Comparison of ENCODE assay signal across 4 worm cellular contexts in genomic region chrIV:16946746-16947145, ce11.
TF ChIP-seq lines count a peak whose summit lies in the region.

Y116A8C.9 (minus strand) TSS chrIV:16946800.
arf-6 (plus strand) TSS chrIV:16947120.

TF ChIP-seq in whole organism, L2 larva, 48 proteins besides CTCF, POLR2A, EP300 and RAD21 (continued from another document):
- peak; percentile 42 for TF ChIP-seq nhr-129 (tag; optimal IDR thresholded peaks at IDR 0.05; lab: Kevin White, UChicago)
- TF ChIP-seq dmd-4 (tag; optimal IDR thresholded peaks at IDR 0.05; lab: Kevin White, UChicago) = no peak
- TF ChIP-seq sma-3 (GFP tag; optimal IDR thresholded peaks at IDR 0.05; lab: Kevin White, UChicago) = peak; percentile 58
- TF ChIP-seq elt-1 (tag; optimal IDR thresholded peaks at IDR 0.05; lab: Kevin White, UChicago) = no peak
- no peak for TF ChIP-seq R02D3.7 (tag; optimal IDR thresholded peaks at IDR 0.05; lab: Kevin White, UChicago)
- no peak for TF ChIP-seq ceh-16 (tag; optimal IDR thresholded peaks at IDR 0.05; lab: Kevin White, UChicago)
- TF ChIP-seq nhr-11 (tag; optimal IDR thresholded peaks at IDR 0.05; lab: Kevin White, UChicago) = no peak
- peak; percentile 79 for TF ChIP-seq F13H6.1 (tag; optimal IDR thresholded peaks at IDR 0.05; lab: Kevin White, UChicago)
- TF ChIP-seq aly-2 (tag; optimal IDR thresholded peaks at IDR 0.05; lab: Kevin White, UChicago) = no peak
- TF ChIP-seq mbf-1 (tag; optimal IDR thresholded peaks at IDR 0.05; lab: Kevin White, UChicago) = no peak
- TF ChIP-seq mab-5 (tag; optimal IDR thresholded peaks at IDR 0.05; lab: Kevin White, UChicago) = peak; percentile 22
- no peak for TF ChIP-seq ZK546.5 (tag; optimal IDR thresholded peaks at IDR 0.05; lab: Kevin White, UChicago)
- TF ChIP-seq unc-55 (GFP tag; optimal IDR thresholded peaks at IDR 0.05; lab: Kevin White, UChicago) = peak; percentile 67
- no peak for TF ChIP-seq nhr-23 (tag; optimal IDR thresholded peaks at IDR 0.05; lab: Kevin White, UChicago)
- TF ChIP-seq lin-39 (tag; optimal IDR thresholded peaks at IDR 0.05; lab: Kevin White, UChicago) = no peak

TF ChIP-seq in whole organism, L4 larva, 104 proteins besides CTCF, POLR2A, EP300 and RAD21 (continued from another document and continues in another):
- TF ChIP-seq php-3 (GFP tag; IDR thresholded peaks at IDR 0.05; lab: Robert Waterston, UW) = no peak
- peak; percentile 11 for TF ChIP-seq nhr-6 (tag; optimal IDR thresholded peaks at IDR 0.05; lab: Kevin White, UChicago)
- TF ChIP-seq hmg-1.1 (GFP tag; IDR thresholded peaks at IDR 0.05; lab: Robert Waterston, UW) = peak; percentile 35; the same call in 1 of the 2 replicates
- no peak for TF ChIP-seq tra-1 (GFP tag; IDR thresholded peaks at IDR 0.05; lab: Robert Waterston, UW)
- TF ChIP-seq tag-97 (GFP tag; IDR thresholded peaks at IDR 0.05; lab: Robert Waterston, UW) = no peak
- no peak for TF ChIP-seq ceh-32 (tag; optimal IDR thresholded peaks at IDR 0.05; lab: Kevin White, UChicago; ENCODE audit: poor library complexity)
- no peak for TF ChIP-seq F44E2.7 (GFP tag; IDR thresholded peaks at IDR 0.05; lab: Robert Waterston, UW)
- peak; percentile 30 for TF ChIP-seq spr-1 (tag; optimal IDR thresholded peaks at IDR 0.05; lab: Kevin White, UChicago)
- peak; percentile 31 for TF ChIP-seq lin-13 (GFP tag; optimal IDR thresholded peaks at IDR 0.05; lab: Kevin White, UChicago)
- TF ChIP-seq lin-38 (GFP tag; IDR thresholded peaks at IDR 0.05; lab: Robert Waterston, UW) = peak; percentile 59
- peak; percentile 81 for TF ChIP-seq snpc-1.2 (GFP tag; IDR thresholded peaks at IDR 0.05; lab: Robert Waterston, UW)
- peak; percentile 39 for TF ChIP-seq rbr-2 (tag; optimal IDR thresholded peaks at IDR 0.05; lab: Kevin White, UChicago)
- TF ChIP-seq madf-5 (GFP tag; IDR thresholded peaks at IDR 0.05; lab: Robert Waterston, UW) = no peak
- TF ChIP-seq lsy-2 (tag; optimal IDR thresholded peaks at IDR 0.05; lab: Kevin White, UChicago) = peak in 1 of 2 experiments; percentile 61
- peak; percentile 96 for TF ChIP-seq aha-1 (tag; lab: Kevin White, UChicago)
- TF ChIP-seq F10B5.3 (tag; optimal IDR thresholded peaks at IDR 0.05; lab: Kevin White, UChicago) = peak; percentile 21
- TF ChIP-seq ama-1 (optimal IDR thresholded peaks at IDR 0.05; lab: Kevin White, UChicago) = no peak
- TF ChIP-seq hlh-11 (tag; optimal IDR thresholded peaks at IDR 0.05; lab: Kevin White, UChicago) = peak; percentile 32
- no peak for TF ChIP-seq D1046.2 (GFP tag; IDR thresholded peaks at IDR 0.05; lab: Robert Waterston, UW)
- no peak for TF ChIP-seq zag-1 (tag; optimal IDR thresholded peaks at IDR 0.05; lab: Kevin White, UChicago)
- TF ChIP-seq unc-130 (GFP tag; optimal IDR thresholded peaks at IDR 0.05; lab: Kevin White, UChicago) = peak; percentile 73
- no peak for TF ChIP-seq nhr-10 (tag; optimal IDR thresholded peaks at IDR 0.05; lab: Kevin White, UChicago)
- peak; percentile 46 for TF ChIP-seq ceh-28 (tag; optimal IDR thresholded peaks at IDR 0.05; lab: Kevin White, UChicago)
- peak; percentile 39; the same call in 1 of the 2 replicates for TF ChIP-seq pha-4 (GFP tag; IDR thresholded peaks at IDR 0.05; lab: Robert Waterston, UW)
- no peak for TF ChIP-seq pha-4 (tag; optimal IDR thresholded peaks at IDR 0.05; lab: Kevin White, UChicago)
- TF ChIP-seq dmd-9 (GFP tag; IDR thresholded peaks at IDR 0.05; lab: Robert Waterston, UW) = no peak
- TF ChIP-seq dmd-6 (GFP tag; IDR thresholded peaks at IDR 0.05; lab: Robert Waterston, UW) = no peak
- TF ChIP-seq nhr-102 (tag; optimal IDR thresholded peaks at IDR 0.05; lab: Kevin White, UChicago) = peak; percentile 33
- no peak for TF ChIP-seq ZK337.2 (GFP tag; IDR thresholded peaks at IDR 0.05; lab: Robert Waterston, UW)
- TF ChIP-seq daf-19 (GFP tag; conservative IDR thresholded peaks at IDR 0.05; lab: Robert Waterston, UW) = no peak
- TF ChIP-seq lin-15B (tag; optimal IDR thresholded peaks at IDR 0.05; lab: Kevin White, UChicago) = no peak
- no peak for TF ChIP-seq ces-1 (GFP tag; optimal IDR thresholded peaks at IDR 0.05; lab: Kevin White, UChicago)
- no peak for TF ChIP-seq lin-39 (tag; optimal IDR thresholded peaks at IDR 0.05; lab: Kevin White, UChicago)
- peak; percentile 72 for TF ChIP-seq dve-1 (tag; optimal IDR thresholded peaks at IDR 0.05; lab: Kevin White, UChicago; ENCODE audit: insufficient read depth)
- no peak for TF ChIP-seq mdt-29 (GFP tag; IDR thresholded peaks at IDR 0.05; lab: Robert Waterston, UW)
- TF ChIP-seq spr-3 (GFP tag; optimal IDR thresholded peaks at IDR 0.05; lab: Kevin White, UChicago) = no peak
- TF ChIP-seq Y48G9A.11 (GFP tag; IDR thresholded peaks at IDR 0.05; lab: Robert Waterston, UW) = no peak
- no peak for TF ChIP-seq R02D3.7 (tag; optimal IDR thresholded peaks at IDR 0.05; lab: Kevin White, UChicago)
- TF ChIP-seq zip-2 (tag; optimal IDR thresholded peaks at IDR 0.05; lab: Kevin White, UChicago) = no peak
- TF ChIP-seq fkh-10 (GFP tag; optimal IDR thresholded peaks at IDR 0.05; lab: Kevin White, UChicago) = no peak
- TF ChIP-seq F26F4.8 (GFP tag; conservative IDR thresholded peaks at IDR 0.05; lab: Robert Waterston, UW) = no peak

TF ChIP-seq in whole organism, late embryonic, 69 proteins besides CTCF, POLR2A, EP300 and RAD21 (continued from another document):
- TF ChIP-seq ztf-16 (tag; optimal IDR thresholded peaks at IDR 0.05; lab: Kevin White, UChicago) (peak; percentile 54), ceh-24 (tag; optimal IDR thresholded peaks at IDR 0.05; lab: Kevin White, UChicago) (no peak), dve-1 (tag; optimal IDR thresholded peaks at IDR 0.05; lab: Kevin White, UChicago) (no peak), zip-5 (tag; optimal IDR thresholded peaks at IDR 0.05; lab: Kevin White, UChicago) (peak; percentile 43), tbx-2 (tag; optimal IDR thresholded peaks at IDR 0.05; lab: Kevin White, UChicago) (peak; percentile 42), pat-9 (tag; optimal IDR thresholded peaks at IDR 0.05; lab: Kevin White, UChicago) (peak; percentile 53), npax-4 (tag; optimal IDR thresholded peaks at IDR 0.05; lab: Kevin White, UChicago) (peak; percentile 6), sox-2 (GFP tag; IDR thresholded peaks at IDR 0.05; lab: Robert Waterston, UW) (no peak), pha-2 (tag; optimal IDR thresholded peaks at IDR 0.05; lab: Kevin White, UChicago) (no peak), unc-3 (GFP tag; conservative IDR thresholded peaks at IDR 0.05; lab: Robert Waterston, UW) (no peak), unc-3 (tag; optimal IDR thresholded peaks at IDR 0.05; lab: Kevin White, UChicago) (peak; percentile 53), K09A11.1 (tag; optimal IDR thresholded peaks at IDR 0.05; lab: Kevin White, UChicago; ENCODE audit: insufficient read depth) (peak; percentile 48), ceh-9 (tag; optimal IDR thresholded peaks at IDR 0.05; lab: Kevin White, UChicago) (no peak), odd-2 (tag; optimal IDR thresholded peaks at IDR 0.05; lab: Kevin White, UChicago) (no peak), K02D7.2 (tag; optimal IDR thresholded peaks at IDR 0.05; lab: Kevin White, UChicago) (peak; percentile 54), ceh-45 (GFP tag; IDR thresholded peaks at IDR 0.05; lab: Robert Waterston, UW) (no peak), ceh-14 (tag; optimal IDR thresholded peaks at IDR 0.05; lab: Kevin White, UChicago) (peak; percentile 32), pax-1 (tag; optimal IDR thresholded peaks at IDR 0.05; lab: Kevin White, UChicago) (no peak), fkh-6 (tag; optimal IDR thresholded peaks at IDR 0.05; lab: Kevin White, UChicago) (no peak), hlh-8 (tag; optimal IDR thresholded peaks at IDR 0.05; lab: Kevin White, UChicago) (peak; percentile 22), ttx-3 (tag; optimal IDR thresholded peaks at IDR 0.05; lab: Kevin White, UChicago) (peak; percentile 68), che-1 (tag; optimal IDR thresholded peaks at IDR 0.05; lab: Kevin White, UChicago) (peak; percentile 29), ceh-48 (tag; optimal IDR thresholded peaks at IDR 0.05; lab: Kevin White, UChicago) (peak; percentile 92), T23F11.4 (GFP tag; optimal IDR thresholded peaks at IDR 0.05; lab: Kevin White, UChicago) (peak; percentile 54), hlh-6 (tag; optimal IDR thresholded peaks at IDR 0.05; lab: Kevin White, UChicago) (no peak), C08G9.2 (tag; optimal IDR thresholded peaks at IDR 0.05; lab: Kevin White, UChicago) (peak; percentile 22), lin-11 (tag; optimal IDR thresholded peaks at IDR 0.05; lab: Kevin White, UChicago) (no peak), nhr-11 (tag; optimal IDR thresholded peaks at IDR 0.05; lab: Kevin White, UChicago) (no peak), rnt-1 (tag; optimal IDR thresholded peaks at IDR 0.05; lab: Kevin White, UChicago) (peak; percentile 24), ama-1 (optimal IDR thresholded peaks at IDR 0.05; lab: Kevin White, UChicago) (no peak), Y22D7AL.16 (tag; optimal IDR thresholded peaks at IDR 0.05; lab: Kevin White, UChicago) (peak; percentile 45), ceh-30 (tag; optimal IDR thresholded peaks at IDR 0.05; lab: Kevin White, UChicago) (no peak), eyg-1 (tag; optimal IDR thresholded peaks at IDR 0.05; lab: Kevin White, UChicago) (no peak), sox-4 (tag; optimal IDR thresholded peaks at IDR 0.05; lab: Kevin White, UChicago) (peak; percentile 68), tbx-7 (tag; optimal IDR thresholded peaks at IDR 0.05; lab: Kevin White, UChicago) (peak; percentile 36), mec-3 (tag; optimal IDR thresholded peaks at IDR 0.05; lab: Kevin White, UChicago; ENCODE audit: borderline replicate concordance) (no peak), lim-6 (tag; optimal IDR thresholded peaks at IDR 0.05; lab: Kevin White, UChicago) (peak; percentile 41), elt-2 (tag; optimal IDR thresholded peaks at IDR 0.05; lab: Kevin White, UChicago) (peak; percentile 75), elt-4 (tag; optimal IDR thresholded peaks at IDR 0.05; lab: Kevin White, UChicago) (no peak), dmd-4 (tag; optimal IDR thresholded peaks at IDR 0.05; lab: Kevin White, UChicago; ENCODE audit: borderline replicate concordance) (peak; percentile 18), ceh-31 (tag; optimal IDR thresholded peaks at IDR 0.05; lab: Kevin White, UChicago) (peak; percentile 61), ceh-2 (tag; optimal IDR thresholded peaks at IDR 0.05; lab: Kevin White, UChicago) (peak; percentile 56), ceh-18 (tag; optimal IDR thresholded peaks at IDR 0.05; lab: Kevin White, UChicago) (no peak), pha-4 (tag; optimal IDR thresholded peaks at IDR 0.05; lab: Kevin White, UChicago) (no peak)

TF ChIP-seq in whole organism, mixed stage, embryonic, 35 proteins besides CTCF, POLR2A, EP300 and RAD21 (continued from another document):
- TF ChIP-seq elt-1 (tag; optimal IDR thresholded peaks at IDR 0.05; lab: Kevin White, UChicago; ENCODE audit: borderline replicate concordance, insufficient read depth) = no peak
